Fruit fly (Drosophila melanogaster): ENCODE measurements around the gene CG45067.

CG45067 gene

DNA sequence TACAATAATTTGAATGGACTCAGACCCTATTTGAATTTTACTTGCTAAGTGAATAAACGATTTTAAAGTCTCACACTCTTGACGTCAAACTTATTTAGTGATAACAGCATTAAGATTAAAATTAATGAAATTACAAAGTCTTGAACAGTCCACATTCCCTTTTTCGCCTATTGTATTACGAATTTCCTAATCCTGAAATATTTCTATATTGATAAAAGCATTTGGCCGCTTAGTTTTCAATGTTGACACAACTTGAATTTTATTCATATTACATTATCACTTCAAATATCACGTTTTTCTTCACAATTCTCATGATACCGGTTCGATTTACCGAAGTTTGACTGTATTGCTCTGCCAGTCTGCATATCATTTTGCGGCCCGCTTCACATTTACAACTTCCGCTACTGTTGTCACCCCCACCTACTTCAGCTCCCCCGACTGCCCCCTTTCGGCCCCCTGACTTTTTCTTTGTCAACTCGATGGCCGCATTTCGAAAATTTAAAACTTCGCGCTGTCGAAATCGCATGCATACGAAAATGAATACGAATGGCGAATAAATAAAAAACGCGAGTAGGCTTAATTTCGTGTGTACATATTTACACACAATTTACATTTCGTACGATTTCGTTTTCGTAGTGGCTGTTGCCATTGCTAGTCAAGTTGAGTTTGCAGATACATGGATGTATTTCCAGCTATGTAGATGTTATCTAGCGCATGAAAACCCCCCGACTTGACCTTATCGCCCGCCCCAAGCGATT is 35.7 kb downstream of the CG45067 start (continued):
- no peak for TF ChIP-seq zen2 (GFP tag; IDR thresholded peaks at IDR 0.05; ENCODE audit: partially characterized antibody)
- no peak for TF ChIP-seq zf30C (GFP tag; optimal IDR thresholded peaks at IDR 0.05)
- no peak for TF ChIP-seq CG10565 (GFP tag; optimal IDR thresholded peaks at IDR 0.05)
- peak; percentile 31 for TF ChIP-seq CG17359 (tag; optimal IDR thresholded peaks at IDR 0.05)
- no peak for TF ChIP-seq CG9797 (GFP tag; optimal IDR thresholded peaks at IDR 0.05)
- TF ChIP-seq grn (GFP tag; optimal IDR thresholded peaks at IDR 0.05): no peak
- no peak for TF ChIP-seq Drgx (GFP tag; IDR thresholded peaks at IDR 0.05)
- TF ChIP-seq CG9932 (GFP tag; IDR thresholded peaks at IDR 0.05): no peak
- TF ChIP-seq z (GFP tag; IDR thresholded peaks at IDR 0.05): no peak
- no peak for TF ChIP-seq bigmax (GFP tag; optimal IDR thresholded peaks at IDR 0.05)
- TF ChIP-seq Dad (GFP tag; optimal IDR thresholded peaks at IDR 0.05): no peak
- TF ChIP-seq CG12219 (GFP tag; optimal IDR thresholded peaks at IDR 0.05): no peak
- TF ChIP-seq Hand (GFP tag; optimal IDR thresholded peaks at IDR 0.05): no peak
- TF ChIP-seq CG9215 (GFP tag; IDR thresholded peaks at IDR 0.05): peak; percentile 27; the same call in 1 of the 2 replicates
- no peak for TF ChIP-seq fd64A (GFP tag; optimal IDR thresholded peaks at IDR 0.05)
- no peak for TF ChIP-seq al (GFP tag; IDR thresholded peaks at IDR 0.05)
- TF ChIP-seq hkb (optimal IDR thresholded peaks at IDR 0.05): no peak
- no peak; the same call in 1 of the 2 replicates for TF ChIP-seq hkb (GFP tag; IDR thresholded peaks at IDR 0.05)
- no peak for TF ChIP-seq cato (GFP tag; optimal IDR thresholded peaks at IDR 0.05; ENCODE audit: borderline replicate concordance)
- no peak for TF ChIP-seq CG10366 (GFP tag; IDR thresholded peaks at IDR 0.05)
- TF ChIP-seq Fer1 (GFP tag; optimal IDR thresholded peaks at IDR 0.05): peak; percentile 79
- no peak for TF ChIP-seq Sin3A (optimal IDR thresholded peaks at IDR 0.05)
- TF ChIP-seq Spps (tag; optimal IDR thresholded peaks at IDR 0.05): no peak
- TF ChIP-seq CG17328 (GFP tag; IDR thresholded peaks at IDR 0.05): no peak
- TF ChIP-seq ftz-f1 (GFP tag; optimal IDR thresholded peaks at IDR 0.05): no peak
- no peak for TF ChIP-seq Ravus (GFP tag; IDR thresholded peaks at IDR 0.05)
- no peak for TF ChIP-seq sna (GFP tag; IDR thresholded peaks at IDR 0.05; ENCODE audit: partially characterized antibody)
- peak; percentile 50 for TF ChIP-seq CG30403 (GFP tag; optimal IDR thresholded peaks at IDR 0.05)
- no peak; the same call in 1 of the 2 replicates for TF ChIP-seq gsb (GFP tag; IDR thresholded peaks at IDR 0.05)
- no peak for TF ChIP-seq CG11085 (GFP tag; IDR thresholded peaks at IDR 0.05)
- TF ChIP-seq lbe (GFP tag; optimal IDR thresholded peaks at IDR 0.05): no peak
- TF ChIP-seq D (optimal IDR thresholded peaks at IDR 0.05): no peak
- TF ChIP-seq D (GFP tag; optimal IDR thresholded peaks at IDR 0.05): no peak
- no peak for TF ChIP-seq danr (GFP tag; IDR thresholded peaks at IDR 0.05)
- TF ChIP-seq Bteb2 (GFP tag; optimal IDR thresholded peaks at IDR 0.05): no peak
- no peak for TF ChIP-seq vnd (GFP tag; IDR thresholded peaks at IDR 0.05; ENCODE audit: partially characterized antibody)
- TF ChIP-seq Nf-YC (tag; optimal IDR thresholded peaks at IDR 0.05): no peak
- peak; percentile 34 for TF ChIP-seq CG8924 (tag; optimal IDR thresholded peaks at IDR 0.05)
- TF ChIP-seq CG14050 (GFP tag; IDR thresholded peaks at IDR 0.05): peak; percentile 21; the same call in 1 of the 3 replicates
- TF ChIP-seq slbo (GFP tag; IDR thresholded peaks at IDR 0.05): peak; percentile 22; the same call in 1 of the 2 replicates
- TF ChIP-seq klu (GFP tag; IDR thresholded peaks at IDR 0.05): peak; percentile 35
- peak in 1 of 2 experiments; percentile 14 for TF ChIP-seq bsh (GFP tag; optimal IDR thresholded peaks at IDR 0.05)
- peak in 1 of 2 experiments; percentile 61 for TF ChIP-seq Hr78 (GFP tag; optimal IDR thresholded peaks at IDR 0.05)
- TF ChIP-seq CG5953 (GFP tag; IDR thresholded peaks at IDR 0.05): peak; percentile 46; the same call in 1 of the 2 replicates
- TF ChIP-seq dmrt11E (tag; optimal IDR thresholded peaks at IDR 0.05): no peak
- TF ChIP-seq schlank (tag; optimal IDR thresholded peaks at IDR 0.05): peak; percentile 49
- no peak for TF ChIP-seq slou (GFP tag; optimal IDR thresholded peaks at IDR 0.05)
- peak; percentile 16 for TF ChIP-seq CG12659 (GFP tag; optimal IDR thresholded peaks at IDR 0.05)
- TF ChIP-seq Oli (tag; optimal IDR thresholded peaks at IDR 0.05): peak; percentile 68
- TF ChIP-seq CG31224 (GFP tag; IDR thresholded peaks at IDR 0.05): no peak; the same call in 1 of the 2 replicates

Data from whole organism, embryonic.